Worm (Caenorhabditis elegans): Measurements from ENCODE around the gene irld-6.
A peak's percentile ranks its signal among the peaks of the same experiment; 100 is the strongest.

Gene irld-6

DNA sequence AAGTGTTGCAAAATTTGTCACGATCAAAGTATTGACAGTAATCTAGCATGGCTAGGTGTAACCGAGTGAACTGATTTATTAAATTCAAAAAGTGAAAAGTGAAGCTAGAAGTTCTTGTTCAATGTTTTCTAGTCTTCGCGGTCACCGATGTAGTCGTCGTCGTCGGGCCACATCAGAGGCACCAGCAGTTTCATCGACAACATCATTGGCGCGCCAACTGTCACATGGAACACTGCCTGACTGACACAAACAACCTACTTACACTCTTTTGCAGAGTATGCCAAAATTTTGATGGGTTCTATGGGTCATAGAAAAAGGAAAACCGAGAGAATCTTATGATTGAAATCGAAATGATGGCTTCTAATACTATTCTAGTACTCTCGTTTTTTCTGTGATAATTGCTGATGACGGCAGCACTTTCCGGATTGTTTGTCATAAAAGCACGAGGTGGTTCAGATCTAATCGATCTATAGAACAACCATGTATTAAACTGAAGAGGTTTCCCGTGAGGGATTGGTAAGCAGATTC lies 31.1 kb downstream of the irld-6 start:
- TF ChIP-seq nhr-25 (tag; optimal IDR thresholded peaks at IDR 0.05) (no peak), nhr-77 (tag; optimal IDR thresholded peaks at IDR 0.05) (no peak), lin-15B (tag; optimal IDR thresholded peaks at IDR 0.05) (no peak), pqm-1 (tag; optimal IDR thresholded peaks at IDR 0.05) (no peak), nhr-12 (tag; optimal IDR thresholded peaks at IDR 0.05) (no peak), mdl-1 (tag; optimal IDR thresholded peaks at IDR 0.05) (no peak), elt-3 (tag; optimal IDR thresholded peaks at IDR 0.05) (no peak), nhr-67 (tag; optimal IDR thresholded peaks at IDR 0.05) (no peak), sea-2 (GFP tag; optimal IDR thresholded peaks at IDR 0.05) (no peak), fkh-2 (tag; optimal IDR thresholded peaks at IDR 0.05) (no peak), zag-1 (tag; optimal IDR thresholded peaks at IDR 0.05) (no peak)

DNA sequence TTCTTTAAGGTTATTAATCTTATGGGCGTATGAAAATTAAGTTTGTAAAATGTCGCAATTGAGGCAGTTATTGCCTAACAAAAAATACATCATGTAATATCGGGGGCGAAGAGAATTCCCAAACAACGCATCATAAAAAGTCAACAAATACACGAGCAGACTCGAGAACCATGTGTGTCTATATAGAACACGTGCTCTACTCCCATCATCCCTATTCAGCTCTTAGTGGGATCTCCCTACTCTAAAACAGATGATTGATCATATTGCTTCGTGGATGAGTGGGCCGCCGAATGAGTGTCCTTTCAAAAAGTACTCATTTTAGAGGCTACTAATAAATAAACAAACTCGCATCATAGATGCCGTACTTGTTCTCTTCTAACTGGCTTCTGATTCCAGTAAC lies 32.1 kb downstream of the irld-6 start:
- peak; percentile 70 for TF ChIP-seq pha-4 (tag; optimal IDR thresholded peaks at IDR 0.05)
- no peak for TF ChIP-seq hmg-11 (tag; optimal IDR thresholded peaks at IDR 0.05)
- peak; percentile 36 for TF ChIP-seq egl-5 (tag; optimal IDR thresholded peaks at IDR 0.05)

DNA sequence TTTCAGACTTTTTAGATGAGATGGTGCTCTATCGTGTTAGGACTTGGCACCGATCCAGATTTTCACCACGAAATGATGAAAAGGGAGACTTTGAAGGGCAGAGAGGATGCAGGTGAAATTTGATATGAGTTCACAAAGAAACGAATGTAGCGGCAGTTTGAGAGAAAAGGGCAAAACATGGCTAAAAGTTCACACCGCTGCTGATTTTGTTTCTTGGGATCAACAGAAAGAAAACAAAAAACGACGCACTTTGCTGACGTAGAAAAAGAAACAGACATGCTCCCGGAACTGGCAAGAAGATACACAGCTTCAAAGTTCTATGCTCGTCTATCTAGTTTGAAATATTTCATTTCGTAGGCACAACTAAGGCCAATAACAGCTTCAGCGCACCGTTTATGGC lies 33.0 kb downstream of the irld-6 start:
- TF ChIP-seq daf-12 (tag; optimal IDR thresholded peaks at IDR 0.05) = no peak
- TF ChIP-seq elt-1 (tag; optimal IDR thresholded peaks at IDR 0.05) = no peak
- TF ChIP-seq hmg-11 (tag; optimal IDR thresholded peaks at IDR 0.05) = no peak
- TF ChIP-seq ztf-11 (tag; optimal IDR thresholded peaks at IDR 0.05) = no peak
- TF ChIP-seq tbx-2 (tag; optimal IDR thresholded peaks at IDR 0.05) = no peak
- TF ChIP-seq egl-27 (tag; optimal IDR thresholded peaks at IDR 0.05) = no peak
- TF ChIP-seq elt-2 (tag; optimal IDR thresholded peaks at IDR 0.05) = no peak
- TF ChIP-seq ZK546.5 (tag; optimal IDR thresholded peaks at IDR 0.05) = no peak
- TF ChIP-seq lin-15B (tag; optimal IDR thresholded peaks at IDR 0.05) = no peak

DNA sequence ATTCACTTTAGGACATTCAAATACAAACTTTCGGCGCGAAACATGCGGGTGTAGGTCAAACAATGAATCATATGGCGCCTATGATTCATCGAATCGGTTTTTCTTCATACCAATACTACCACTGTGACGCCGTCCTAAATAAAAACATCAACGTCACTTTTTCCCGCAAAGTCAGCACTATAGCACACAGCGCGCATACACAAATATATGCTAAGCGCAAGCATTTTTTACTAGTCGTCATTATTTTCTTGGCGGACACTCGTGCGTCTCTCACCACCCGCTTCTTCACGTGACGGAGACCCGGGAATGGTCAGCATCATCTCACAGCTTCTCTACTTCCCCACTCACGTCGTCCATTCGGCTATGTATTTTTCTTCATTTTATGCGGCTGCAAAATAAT lies 33.4 kb downstream of the irld-6 start:
- TF ChIP-seq nfya-1 (tag; optimal IDR thresholded peaks at IDR 0.05; ENCODE audit: insufficient read depth) (peak; percentile 28), lin-39 (tag; optimal IDR thresholded peaks at IDR 0.05) (peak; percentile 42), elt-1 (tag; optimal IDR thresholded peaks at IDR 0.05) (no peak), daf-12 (tag; optimal IDR thresholded peaks at IDR 0.05) (no peak), pha-4 (tag; optimal IDR thresholded peaks at IDR 0.05) (peak; percentile 48)

DNA sequence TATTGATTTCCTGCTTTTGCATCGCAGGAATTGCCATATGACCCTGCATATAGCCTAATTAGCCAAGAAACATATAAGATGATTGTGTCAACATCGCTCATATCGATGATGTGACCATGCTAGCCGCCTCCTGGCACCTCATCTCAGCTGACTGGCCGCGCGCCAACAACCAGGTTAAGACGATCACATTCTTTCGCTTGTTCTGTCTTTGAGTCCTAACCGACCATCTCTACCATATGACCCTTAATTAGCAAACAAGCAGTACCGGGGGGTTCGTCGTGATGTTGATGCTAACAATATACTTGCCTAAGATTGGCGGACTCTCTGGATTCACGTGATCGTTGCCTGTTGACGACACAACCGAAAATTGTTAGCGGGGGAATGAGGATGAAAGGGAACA lies 34.0 kb downstream of the irld-6 start:
- TF ChIP-seq nhr-43 (tag; optimal IDR thresholded peaks at IDR 0.05; ENCODE audit: poor library complexity, severe bottlenecking) (peak; percentile 70), nhr-11 (tag; optimal IDR thresholded peaks at IDR 0.05) (no peak), nhr-25 (tag; optimal IDR thresholded peaks at IDR 0.05) (peak; percentile 51), eor-1 (tag; optimal IDR thresholded peaks at IDR 0.05) (no peak), jun-1 (tag; optimal IDR thresholded peaks at IDR 0.05) (no peak), hmg-11 (tag; optimal IDR thresholded peaks at IDR 0.05) (peak; percentile 5), pha-4 (tag; optimal IDR thresholded peaks at IDR 0.05) (peak; percentile 70), aly-2 (tag; optimal IDR thresholded peaks at IDR 0.05) (no peak)

DNA sequence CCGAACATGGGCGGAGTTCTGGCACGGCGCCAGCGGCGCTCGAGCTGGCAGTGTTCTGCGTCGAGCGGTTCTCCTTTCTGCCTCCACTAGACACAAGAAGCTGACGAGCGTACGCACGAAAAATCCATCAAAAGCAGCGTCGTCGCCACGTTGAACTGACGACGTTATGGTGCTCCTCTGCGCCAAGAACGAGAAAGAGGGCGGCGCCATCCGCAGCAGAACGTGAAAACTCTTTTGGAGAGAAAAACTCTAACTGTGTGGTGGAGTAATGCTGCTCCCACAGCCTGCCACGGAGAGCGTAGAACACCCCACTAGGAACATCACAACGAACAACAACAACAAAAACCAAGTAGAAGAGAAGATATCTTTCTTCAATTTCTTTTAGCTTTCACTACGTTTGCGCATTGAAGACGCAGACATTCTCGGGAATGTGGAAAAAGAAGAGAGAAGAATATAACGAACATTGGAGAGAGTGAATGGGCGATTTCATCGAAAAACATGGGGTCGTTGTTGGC lies 34.6 kb downstream of the irld-6 start:
- TF ChIP-seq ceh-9 (tag; optimal IDR thresholded peaks at IDR 0.05) (no peak), egl-5 (tag; optimal IDR thresholded peaks at IDR 0.05) (peak; percentile 71), mdl-1 (tag; optimal IDR thresholded peaks at IDR 0.05) (peak; percentile 27), ama-1 (optimal IDR thresholded peaks at IDR 0.05) (peak; percentile 66), elt-1 (tag; optimal IDR thresholded peaks at IDR 0.05) (no peak), nfya-1 (tag; optimal IDR thresholded peaks at IDR 0.05; ENCODE audit: insufficient read depth) (peak; percentile 37), nhr-43 (tag; optimal IDR thresholded peaks at IDR 0.05; ENCODE audit: poor library complexity, severe bottlenecking) (peak; percentile 11), egl-27 (tag; optimal IDR thresholded peaks at IDR 0.05) (no peak), nhr-23 (tag; optimal IDR thresholded peaks at IDR 0.05) (peak; percentile 73), lin-39 (tag; optimal IDR thresholded peaks at IDR 0.05) (peak; percentile 90)

All from whole organism, L3 larva.